Fruit fly (Drosophila melanogaster): ENCODE results near the gene Cpr12A.

The Cpr12A gene

dm6 chrX:13563042-13563441 is 19.6 kb downstream of the Cpr12A start:
- TF ChIP-seq psq (optimal IDR thresholded peaks at IDR 0.05) (no peak), EcR (GFP tag; optimal IDR thresholded peaks at IDR 0.05) (no peak), pan (optimal IDR thresholded peaks at IDR 0.05) (no peak), CG8478 (optimal IDR thresholded peaks at IDR 0.05) (no peak), usp (GFP tag; optimal IDR thresholded peaks at IDR 0.05) (no peak), Dll (optimal IDR thresholded peaks at IDR 0.05) (no peak)

- TF ChIP-seq usp (GFP tag; optimal IDR thresholded peaks at IDR 0.05) (no peak), Dll (optimal IDR thresholded peaks at IDR 0.05) (no peak), CG8478 (optimal IDR thresholded peaks at IDR 0.05) (no peak), EcR (GFP tag; optimal IDR thresholded peaks at IDR 0.05) (no peak), pan (optimal IDR thresholded peaks at IDR 0.05) (no peak), psq (optimal IDR thresholded peaks at IDR 0.05) (no peak)
These were observed 20.3 kb downstream of the Cpr12A start, which contains the start of the genes CG46311 and Tpst for dm6 chrX:13563483-13564443. CG46311 (plus strand) TSS chrX:13563823. Tpst (plus strand) TSS chrX:13563823.

dm6 chrX:13565490-13566156 is 22.2 kb downstream of the Cpr12A start:
- TF ChIP-seq psq (optimal IDR thresholded peaks at IDR 0.05) (no peak), usp (GFP tag; optimal IDR thresholded peaks at IDR 0.05) (no peak), CG8478 (optimal IDR thresholded peaks at IDR 0.05) (no peak), EcR (GFP tag; optimal IDR thresholded peaks at IDR 0.05) (no peak), pan (optimal IDR thresholded peaks at IDR 0.05) (no peak), Dll (optimal IDR thresholded peaks at IDR 0.05) (no peak)

- TF ChIP-seq psq (optimal IDR thresholded peaks at IDR 0.05) (no peak), Dll (optimal IDR thresholded peaks at IDR 0.05) (no peak), CG8478 (optimal IDR thresholded peaks at IDR 0.05) (no peak), usp (GFP tag; optimal IDR thresholded peaks at IDR 0.05) (no peak), pan (optimal IDR thresholded peaks at IDR 0.05) (no peak), EcR (GFP tag; optimal IDR thresholded peaks at IDR 0.05) (no peak)
These were observed 24.7 kb downstream of the Cpr12A start for dm6 chrX:13568127-13568526.

- TF ChIP-seq CG8478 (optimal IDR thresholded peaks at IDR 0.05) (no peak), usp (GFP tag; optimal IDR thresholded peaks at IDR 0.05) (no peak), psq (optimal IDR thresholded peaks at IDR 0.05) (no peak), Dll (optimal IDR thresholded peaks at IDR 0.05) (no peak), EcR (GFP tag; optimal IDR thresholded peaks at IDR 0.05) (no peak), pan (optimal IDR thresholded peaks at IDR 0.05) (no peak)
These were observed 25.4 kb downstream of the Cpr12A start for dm6 chrX:13568841-13569240.

dm6 chrX:13570255-13570654 is 26.8 kb downstream of the Cpr12A start:
- TF ChIP-seq pan (optimal IDR thresholded peaks at IDR 0.05), result no peak
- no peak for TF ChIP-seq CG8478 (optimal IDR thresholded peaks at IDR 0.05)
- no peak for TF ChIP-seq usp (GFP tag; optimal IDR thresholded peaks at IDR 0.05)
- TF ChIP-seq Dll (optimal IDR thresholded peaks at IDR 0.05), result no peak
- no peak for TF ChIP-seq EcR (GFP tag; optimal IDR thresholded peaks at IDR 0.05)
- no peak for TF ChIP-seq psq (optimal IDR thresholded peaks at IDR 0.05)

- TF ChIP-seq Dll (optimal IDR thresholded peaks at IDR 0.05), result no peak
- TF ChIP-seq usp (GFP tag; optimal IDR thresholded peaks at IDR 0.05), result no peak
- TF ChIP-seq pan (optimal IDR thresholded peaks at IDR 0.05), result no peak
- no peak for TF ChIP-seq EcR (GFP tag; optimal IDR thresholded peaks at IDR 0.05)
- TF ChIP-seq CG8478 (optimal IDR thresholded peaks at IDR 0.05), result no peak
- TF ChIP-seq psq (optimal IDR thresholded peaks at IDR 0.05), result no peak
These were observed 28.9 kb downstream of the Cpr12A start for dm6 chrX:13572382-13572781.

dm6 chrX:13579322-13579721 is 35.9 kb downstream of the Cpr12A start:
- no peak for TF ChIP-seq pan (optimal IDR thresholded peaks at IDR 0.05)
- TF ChIP-seq Dll (optimal IDR thresholded peaks at IDR 0.05), result no peak
- TF ChIP-seq EcR (GFP tag; optimal IDR thresholded peaks at IDR 0.05), result no peak
- no peak for TF ChIP-seq psq (optimal IDR thresholded peaks at IDR 0.05)
- no peak for TF ChIP-seq usp (GFP tag; optimal IDR thresholded peaks at IDR 0.05)
- no peak for TF ChIP-seq CG8478 (optimal IDR thresholded peaks at IDR 0.05)

- no peak for TF ChIP-seq pan (optimal IDR thresholded peaks at IDR 0.05)
- no peak for TF ChIP-seq CG8478 (optimal IDR thresholded peaks at IDR 0.05)
- TF ChIP-seq usp (GFP tag; optimal IDR thresholded peaks at IDR 0.05), result no peak
- no peak for TF ChIP-seq Dll (optimal IDR thresholded peaks at IDR 0.05)
- TF ChIP-seq psq (optimal IDR thresholded peaks at IDR 0.05), result no peak
- no peak for TF ChIP-seq EcR (GFP tag; optimal IDR thresholded peaks at IDR 0.05)
These were observed 43.4 kb downstream of the Cpr12A start for dm6 chrX:13586888-13587287.

dm6 chrX:13593667-13594066 is 50.2 kb downstream of the Cpr12A start:
- TF ChIP-seq CG8478 (optimal IDR thresholded peaks at IDR 0.05) (no peak), usp (GFP tag; optimal IDR thresholded peaks at IDR 0.05) (no peak), psq (optimal IDR thresholded peaks at IDR 0.05) (no peak), Dll (optimal IDR thresholded peaks at IDR 0.05) (no peak), pan (optimal IDR thresholded peaks at IDR 0.05) (no peak), EcR (GFP tag; optimal IDR thresholded peaks at IDR 0.05) (no peak)

Data from whole organism.